Worm (Caenorhabditis elegans): ENCODE data around the gene C08F1.6.

The C08F1.6 gene

DNA sequence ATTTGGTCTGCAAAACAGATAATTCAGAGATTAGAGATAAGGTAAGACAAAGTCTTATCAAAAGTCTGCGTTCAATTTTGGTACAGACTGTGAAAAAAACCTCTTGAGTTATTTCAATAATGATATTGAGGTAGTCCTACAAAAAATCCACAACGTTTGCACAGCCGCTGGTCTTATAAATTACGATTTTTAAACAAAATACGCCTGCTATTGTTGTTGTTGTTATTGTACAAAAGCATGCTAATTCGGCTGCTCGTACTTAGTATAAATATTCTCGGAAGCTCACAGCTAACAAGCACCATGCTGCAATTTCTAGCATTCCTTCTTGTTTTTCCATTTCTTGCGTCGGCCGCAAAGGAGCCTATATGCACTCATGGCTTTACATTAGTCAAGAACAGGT, 43.8 kb downstream of the C08F1.6 start, which contains the start of gene clec-19:
Gene clec-19, plus strand, starts transcription at position 301 of the 400 bp plus-strand sequence.
- no peak for TF ChIP-seq unc-62 (GFP tag; optimal IDR thresholded peaks at IDR 0.05)
- TF ChIP-seq nhr-12 (tag; optimal IDR thresholded peaks at IDR 0.05): no peak
- TF ChIP-seq lin-13 (tag; optimal IDR thresholded peaks at IDR 0.05): no peak
- TF ChIP-seq nhr-76 (tag; optimal IDR thresholded peaks at IDR 0.05): no peak
- TF ChIP-seq unc-120 (tag; optimal IDR thresholded peaks at IDR 0.05; ENCODE audit: poor library complexity, severe bottlenecking): no peak

- TF ChIP-seq unc-62 (GFP tag; optimal IDR thresholded peaks at IDR 0.05): no peak
Observed at ce11 chrII:1742535-1742934, 45.5 kb downstream of the C08F1.6 start, which contains the start of gene F36H5.12. Gene F36H5.12, plus strand, starts transcription at chrII:1742835.

DNA sequence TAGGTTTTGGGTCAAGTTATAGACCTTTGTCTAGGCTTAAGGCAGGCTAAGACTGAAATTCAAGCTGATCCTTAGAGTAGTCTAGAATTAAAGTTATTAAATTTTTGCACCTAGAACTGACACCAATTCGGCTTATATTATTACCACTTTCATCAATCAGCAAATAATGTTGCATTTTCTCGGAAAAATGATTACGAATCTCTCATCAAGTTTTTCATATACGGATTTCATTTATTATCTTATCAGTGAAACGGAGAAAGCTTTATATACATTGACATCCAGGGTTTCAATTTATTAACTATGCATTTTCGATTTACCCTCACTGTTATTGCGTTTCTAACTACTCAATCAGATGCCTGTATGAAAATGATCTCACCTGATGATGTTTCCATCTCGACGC, 46.7 kb downstream of the C08F1.6 start, which contains the start of gene K07G6.1:
Gene K07G6.1, plus strand, starts transcription at position 301 of the 400 bp plus-strand sequence.
- TF ChIP-seq drap-1 (GFP tag; optimal IDR thresholded peaks at IDR 0.05) (no peak), mab-5 (tag; optimal IDR thresholded peaks at IDR 0.05) (no peak), sptf-1 (tag; optimal IDR thresholded peaks at IDR 0.05) (no peak)

- TF ChIP-seq hlh-1 (tag; optimal IDR thresholded peaks at IDR 0.05): no peak
- no peak for TF ChIP-seq ztf-11 (tag; optimal IDR thresholded peaks at IDR 0.05)
- TF ChIP-seq nhr-2 (tag; optimal IDR thresholded peaks at IDR 0.05): no peak
- TF ChIP-seq flh-1 (GFP tag; optimal IDR thresholded peaks at IDR 0.05): no peak
- no peak for TF ChIP-seq M03D4.4 (tag; optimal IDR thresholded peaks at IDR 0.05)
- no peak for TF ChIP-seq ham-2 (GFP tag; optimal IDR thresholded peaks at IDR 0.05)
- no peak for TF ChIP-seq mls-2 (tag; optimal IDR thresholded peaks at IDR 0.05)
- TF ChIP-seq nhr-28 (tag; optimal IDR thresholded peaks at IDR 0.05): no peak
Observed at ce11 chrII:1738844-1739243, 49.1 kb downstream of the C08F1.6 start, which contains the start of the genes irld-9 and irld-33. Gene irld-9, minus strand, starts transcription at chrII:1738944. Gene irld-33, plus strand, starts transcription at chrII:1739052.

Measured in whole organism, mixed stage, embryonic.